Worm (Caenorhabditis elegans) whole organism, L3 larva: ENCODE results near the gene ugt-44.

Source experiments
- R02D3.7 ChIP-seq: fragments of 150-350 bp; optimal IDR thresholded peaks from 2 replicates; lab custom pipeline; 2014; ENCODE audit warnings: missing biosample characterization, missing genetic modification characterization
- ZK546.5 ChIP-seq: sonication (generic microtip); optimal IDR thresholded peaks from 2 replicates; lab custom pipeline; 2017; ENCODE audit warnings: missing biosample characterization, missing genetic modification characterization
- aly-2 ChIP-seq: fragments of 150-350 bp; optimal IDR thresholded peaks from 2 replicates; lab custom pipeline; 2014; ENCODE audit warnings: missing biosample characterization, missing genetic modification characterization
- ama-1 ChIP-seq: fragments of 150-350 bp; optimal IDR thresholded peaks from 2 replicates; lab custom pipeline; 2018
- ceh-82 ChIP-seq: fragments of 150-350 bp; optimal IDR thresholded peaks from 2 replicates; lab custom pipeline; 2014; ENCODE audit warnings: missing biosample characterization, missing genetic modification characterization
- ceh-9 ChIP-seq: sonication (generic microtip); optimal IDR thresholded peaks from 2 replicates; lab custom pipeline; 2018; ENCODE audit warnings: missing biosample characterization, missing genetic modification characterization
- egl-27 ChIP-seq: sonication (generic microtip); optimal IDR thresholded peaks from 4 replicates; lab custom pipeline; 2017; ENCODE audit warnings: missing biosample characterization, missing genetic modification reagents, missing genetic modification characterization
- egl-5 ChIP-seq: fragments of 150-350 bp; optimal IDR thresholded peaks from 2 replicates; lab custom pipeline; 2017; ENCODE audit warnings: missing biosample characterization, missing genetic modification reagents, missing genetic modification characterization, inconsistent platforms
- elt-2 ChIP-seq: sonication (generic microtip); optimal IDR thresholded peaks from 2 replicates; lab custom pipeline; 2016; ENCODE audit warnings: missing genetic modification reagents, mild to moderate bottlenecking, missing genetic modification characterization, missing compliant biosample characterization
- elt-3 ChIP-seq, 3 experiments: fragments of 150-350 bp in 1 of 3; sonication (generic microtip) in 2 of 3; optimal IDR thresholded peaks; 2 replicates in 2 of 3; 4 replicates in 1 of 3; lab custom pipeline; 2014 to 2017; ENCODE audit warnings: missing biosample characterization in 3 of 3, missing genetic modification characterization in 3 of 3
- eor-1 ChIP-seq, 2 experiments: fragments of 150-350 bp; optimal IDR thresholded peaks; 2 replicates each; lab custom pipeline; 2014 to 2018; ENCODE audit warnings: missing biosample characterization in 2 of 2, missing genetic modification characterization in 2 of 2
- fkh-10 ChIP-seq: sonication (generic microtip); optimal IDR thresholded peaks from 2 replicates; lab custom pipeline; 2017; ENCODE audit warnings: missing biosample characterization, missing genetic modification reagents, missing genetic modification characterization
- jun-1 ChIP-seq: fragments of 150-350 bp; optimal IDR thresholded peaks from 2 replicates; lab custom pipeline; 2014; ENCODE audit warnings: missing biosample characterization, missing genetic modification reagents, missing genetic modification characterization
- lin-15B ChIP-seq: fragments of 150-350 bp; optimal IDR thresholded peaks from 2 replicates; lab custom pipeline; 2014; ENCODE audit warnings: missing biosample characterization, missing genetic modification characterization
- lin-39 ChIP-seq: fragments of 150-350 bp; optimal IDR thresholded peaks from 2 replicates; lab custom pipeline; 2018; ENCODE audit warnings: missing biosample characterization, missing genetic modification reagents, missing genetic modification characterization
- lsy-12 ChIP-seq: sonication (generic microtip); optimal IDR thresholded peaks from 2 replicates; lab custom pipeline; 2016; ENCODE audit warnings: mild to moderate bottlenecking, missing genetic modification characterization, missing compliant biosample characterization
- mdl-1 ChIP-seq: fragments of 150-350 bp; optimal IDR thresholded peaks from 2 replicates; lab custom pipeline; 2014; ENCODE audit warnings: missing biosample characterization, missing genetic modification characterization
- mml-1 ChIP-seq: fragments of 150-350 bp; sonication (generic microtip); optimal IDR thresholded peaks from 3 replicates; lab custom pipeline; 2014; ENCODE audit warnings: missing biosample characterization, missing genetic modification characterization
- nfya-1 ChIP-seq: sonication (generic microtip); optimal IDR thresholded peaks from 2 replicates; lab custom pipeline; 2017; ENCODE audit warnings: missing genetic modification characterization, mild to moderate bottlenecking, missing compliant biosample characterization, antibody characterized with exemption, moderate library complexity; ENCODE audit not compliant: insufficient read depth
- nhr-11 ChIP-seq: fragments of 150-350 bp; optimal IDR thresholded peaks from 2 replicates; lab custom pipeline; 2014; ENCODE audit warnings: missing biosample characterization, missing genetic modification characterization
- nhr-23 ChIP-seq: fragments of 150-350 bp; optimal IDR thresholded peaks from 2 replicates; lab custom pipeline; 2014; ENCODE audit warnings: missing biosample characterization, missing genetic modification reagents, missing genetic modification characterization
- nhr-237 ChIP-seq: fragments of 150-350 bp; optimal IDR thresholded peaks from 2 replicates; lab custom pipeline; 2014; ENCODE audit warnings: missing biosample characterization, missing genetic modification characterization
- nhr-25 ChIP-seq: sonication (generic microtip); optimal IDR thresholded peaks from 2 replicates; lab custom pipeline; 2017; ENCODE audit warnings: missing biosample characterization, missing genetic modification characterization
- nhr-43 ChIP-seq: sonication (generic microtip); optimal IDR thresholded peaks from 2 replicates; lab custom pipeline; 2016; ENCODE audit warnings: mild to moderate bottlenecking, missing genetic modification characterization, missing compliant biosample characterization; ENCODE audit not compliant: poor library complexity, severe bottlenecking
- nhr-67 ChIP-seq: fragments of 150-350 bp; optimal IDR thresholded peaks from 2 replicates; lab custom pipeline; 2014; ENCODE audit warnings: missing biosample characterization, missing genetic modification characterization
- nhr-76 ChIP-seq: fragments of 150-350 bp; sonication (generic microtip); optimal IDR thresholded peaks from 5 replicates; lab custom pipeline; 2014; ENCODE audit warnings: missing biosample characterization, missing genetic modification characterization
- nhr-77 ChIP-seq: fragments of 150-350 bp; optimal IDR thresholded peaks from 2 replicates; lab custom pipeline; 2014; ENCODE audit warnings: missing biosample characterization, missing genetic modification characterization
- pha-4 ChIP-seq: fragments of 150-350 bp; optimal IDR thresholded peaks from 2 replicates; lab custom pipeline; 2014; ENCODE audit warnings: missing biosample characterization, missing genetic modification reagents, missing genetic modification characterization
- pqm-1 ChIP-seq: fragments of 150-350 bp; optimal IDR thresholded peaks from 2 replicates; lab custom pipeline; 2017; ENCODE audit warnings: missing biosample characterization, missing genetic modification characterization, inconsistent platforms
- tbx-2 ChIP-seq: sonication (generic microtip); optimal IDR thresholded peaks from 2 replicates; lab custom pipeline; 2016; ENCODE audit warnings: mild to moderate bottlenecking, missing genetic modification characterization, missing compliant biosample characterization
- unc-39 ChIP-seq: sonication (generic microtip); optimal IDR thresholded peaks from 4 replicates; lab custom pipeline; 2017; ENCODE audit warnings: missing biosample characterization, missing genetic modification characterization
- unc-62 ChIP-seq: fragments of 150-350 bp; sonication (generic microtip); optimal IDR thresholded peaks from 4 replicates; lab custom pipeline; 2014; ENCODE audit warnings: missing biosample characterization, missing genetic modification reagents, missing genetic modification characterization
- zag-1 ChIP-seq: fragments of 150-350 bp; optimal IDR thresholded peaks from 2 replicates; lab custom pipeline; 2014; ENCODE audit warnings: missing biosample characterization, missing genetic modification characterization
- ztf-11 ChIP-seq: fragments of 150-350 bp; optimal IDR thresholded peaks from 2 replicates; lab custom pipeline; 2014; ENCODE audit warnings: missing biosample characterization, missing genetic modification characterization

Gene ugt-44

DNA sequence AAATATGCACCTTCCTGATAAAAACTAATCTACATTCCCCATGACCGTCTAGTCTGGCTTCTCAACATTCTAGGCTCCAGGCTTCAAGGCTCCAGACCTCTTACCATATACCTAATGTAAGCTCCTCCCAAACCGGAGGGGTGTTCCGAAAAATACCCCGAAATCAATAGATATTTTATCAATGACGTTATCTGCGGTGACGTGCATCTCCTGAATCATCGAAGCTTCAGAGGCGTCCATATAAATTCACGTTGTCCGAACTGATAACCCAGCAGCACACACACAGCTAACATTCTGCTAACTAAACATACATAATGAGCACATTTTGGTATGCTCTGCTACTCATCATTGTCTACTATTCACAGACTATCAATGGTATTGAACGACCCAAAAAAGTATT is at the start of gene ugt-44:
ugt-44 (plus strand) TSS at position 248 of the 400 bp plus-strand sequence.
- TF ChIP-seq ceh-82 (tag; lab: Kevin White, UChicago) = no peak
- TF ChIP-seq elt-2 (tag; lab: Kevin White, UChicago) = peak; percentile 88
- no peak for TF ChIP-seq lin-15B (tag; lab: Kevin White, UChicago)
- TF ChIP-seq pqm-1 (tag; lab: Kevin White, UChicago) = peak; percentile 75
- TF ChIP-seq jun-1 = peak; percentile 36
- no peak for TF ChIP-seq nhr-43 (tag; lab: Kevin White, UChicago)
- no peak for TF ChIP-seq nhr-67 (tag; lab: Kevin White, UChicago)

DNA sequence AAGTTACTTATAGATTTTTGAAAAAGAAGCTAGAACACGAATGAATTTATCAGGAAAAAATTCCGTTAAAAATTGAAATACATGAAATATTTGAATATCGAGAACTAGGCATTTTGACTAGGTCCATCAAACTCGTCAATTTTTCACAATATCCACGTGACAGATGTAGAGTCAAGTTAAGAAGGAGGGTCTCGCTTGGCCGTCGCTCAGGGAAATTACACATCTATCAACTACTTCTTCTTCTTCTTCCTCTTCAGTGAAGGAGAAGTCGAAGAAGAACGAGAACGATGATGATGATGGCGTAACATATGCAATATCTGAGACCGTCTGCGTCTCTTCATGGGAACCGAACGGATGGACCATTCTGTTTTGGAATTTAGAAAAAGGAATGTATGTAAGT is 49.6 kb upstream of the ugt-44 start:
- peak; percentile 73 for TF ChIP-seq lin-39 (tag; lab: Kevin White, UChicago)
- no peak for TF ChIP-seq nhr-11 (tag; lab: Kevin White, UChicago)
- peak; percentile 31 for TF ChIP-seq unc-62 (GFP tag; lab: Kevin White, UChicago)

DNA sequence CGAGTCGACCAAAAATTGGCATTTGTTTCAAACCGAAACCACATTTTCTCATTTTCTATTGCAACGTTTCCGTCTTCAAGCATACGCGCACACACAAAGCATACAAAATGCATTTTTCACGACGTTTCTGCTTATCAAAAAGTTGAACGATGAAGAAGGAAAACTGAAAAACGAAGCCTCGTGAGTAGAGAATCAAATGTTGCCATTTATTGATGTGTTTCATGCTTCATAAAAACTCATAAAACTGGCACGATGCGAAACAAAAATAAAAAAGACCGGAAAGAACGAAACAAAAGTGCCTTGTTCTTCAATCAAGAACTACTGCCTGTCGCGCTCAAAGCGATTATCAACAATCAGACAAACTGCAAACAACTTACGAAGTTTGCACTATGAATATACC is 49.1 kb upstream of the ugt-44 start:
- TF ChIP-seq pha-4 (tag; lab: Kevin White, UChicago) (peak; percentile 44), ama-1 (lab: Kevin White, UChicago) (no peak), mml-1 (no peak), nhr-76 (tag; lab: Kevin White, UChicago) (no peak), eor-1 (tag; optimal IDR thresholded peaks at IDR 0.05; lab: Kevin White, UChicago) (no peak), nhr-237 (no peak), R02D3.7 (no peak), pqm-1 (tag; lab: Kevin White, UChicago) (peak; percentile 48), elt-2 (tag; lab: Kevin White, UChicago) (peak; percentile 61)
- TF ChIP-seq, all 47 proteins: peak for 3

DNA sequence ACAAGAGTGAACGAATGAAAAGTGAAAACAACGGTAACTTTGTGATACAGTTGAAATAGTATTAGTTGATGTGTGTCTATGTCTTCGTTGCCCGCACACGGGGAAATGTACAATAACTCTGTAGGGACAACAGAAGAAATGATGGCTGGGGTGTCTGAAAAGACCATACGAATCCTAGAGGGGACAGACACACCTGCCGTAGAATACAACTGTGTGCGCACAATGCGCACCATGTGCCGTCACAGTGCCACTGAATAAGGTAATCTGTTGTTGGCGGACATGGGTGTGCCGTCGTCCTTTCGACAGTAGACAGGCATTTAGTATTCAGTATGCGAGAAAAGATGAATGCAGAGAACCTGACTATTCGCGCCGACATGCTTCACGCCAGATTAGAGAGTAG is 48.3 kb upstream of the ugt-44 start:
- TF ChIP-seq jun-1 = no peak
- no peak for TF ChIP-seq ZK546.5 (tag; lab: Kevin White, UChicago)
- TF ChIP-seq mdl-1 (tag; lab: Kevin White, UChicago) = no peak
- TF ChIP-seq nhr-23 (tag; lab: Kevin White, UChicago) = no peak
- no peak for TF ChIP-seq nhr-11 (tag; lab: Kevin White, UChicago)
- no peak for TF ChIP-seq pqm-1 (tag; lab: Kevin White, UChicago)
- no peak for TF ChIP-seq tbx-2
- TF ChIP-seq nhr-77 (tag; lab: Kevin White, UChicago) = no peak
- TF ChIP-seq egl-5 (tag; lab: Kevin White, UChicago) = no peak

DNA sequence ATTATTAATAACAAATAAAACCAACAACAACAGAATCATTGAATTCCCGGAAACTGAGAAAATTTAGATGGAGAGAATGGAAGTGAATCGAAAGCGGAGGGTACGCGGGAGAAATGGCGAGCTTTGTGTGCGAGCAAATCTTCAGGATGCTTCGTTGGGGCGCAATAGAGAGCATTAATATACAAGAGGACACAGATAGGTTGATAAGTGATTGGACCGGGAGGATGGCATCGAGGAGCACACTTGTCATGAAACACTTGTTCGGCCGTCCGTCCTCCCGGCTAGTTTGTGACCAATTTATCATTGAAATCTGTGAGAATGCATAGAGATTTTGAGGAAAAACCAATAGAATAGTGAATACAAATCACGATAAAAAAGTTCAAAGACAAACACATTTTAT is 47.3 kb upstream of the ugt-44 start:
- TF ChIP-seq unc-39 = no peak
- TF ChIP-seq jun-1 = no peak
- TF ChIP-seq nfya-1 = no peak
- TF ChIP-seq ceh-9 = no peak
- TF ChIP-seq nhr-237 = no peak
- TF ChIP-seq nhr-77 (tag; lab: Kevin White, UChicago) = no peak
- no peak for TF ChIP-seq elt-3 (tag; optimal IDR thresholded peaks at IDR 0.05; lab: Kevin White, UChicago)
- no peak for TF ChIP-seq pqm-1 (tag; lab: Kevin White, UChicago)
- TF ChIP-seq fkh-10 (GFP tag; lab: Kevin White, UChicago) = no peak
- TF ChIP-seq aly-2 = no peak
- no peak for TF ChIP-seq egl-27
- no peak for TF ChIP-seq egl-5 (tag; lab: Kevin White, UChicago)
- no peak for TF ChIP-seq ama-1 (lab: Kevin White, UChicago)
- TF ChIP-seq ztf-11 = no peak
- no peak for TF ChIP-seq nhr-25 (tag; lab: Kevin White, UChicago)
- TF ChIP-seq nhr-43 (tag; lab: Kevin White, UChicago) = no peak
- TF ChIP-seq, all 47 proteins: peak for 0

DNA sequence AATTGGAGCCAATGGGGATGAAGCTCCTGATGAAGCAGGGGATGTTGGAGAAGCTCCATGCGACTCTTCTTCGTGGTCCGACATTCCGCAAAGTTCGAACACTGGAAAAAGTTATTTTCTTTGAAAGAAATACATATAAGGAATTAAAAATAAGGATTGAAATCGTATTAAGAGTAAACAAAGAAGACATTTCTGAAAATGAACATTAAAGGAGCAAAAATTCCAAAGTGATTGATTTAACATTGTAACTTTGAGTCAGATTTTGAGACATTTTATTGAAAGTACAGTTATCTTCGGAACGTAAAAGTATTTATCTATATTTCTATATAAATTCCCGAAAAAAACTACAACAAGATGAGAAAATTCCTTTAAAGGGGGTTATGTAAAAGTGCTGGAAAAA is 45.0 kb upstream of the ugt-44 start, which contains the start of gene F13B12.1:
F13B12.1 (minus strand) TSS at position 101 of the 400 bp plus-strand sequence.
- TF ChIP-seq ama-1 (lab: Kevin White, UChicago) (no peak), zag-1 (tag; lab: Kevin White, UChicago) (peak; percentile 25), ztf-11 (no peak), lsy-12 (no peak), nhr-23 (tag; lab: Kevin White, UChicago) (no peak), aly-2 (no peak)
